Worm (Caenorhabditis elegans) whole organism, L1 larva: ENCODE results near the gene pri-1.
A peak's percentile ranks its signal among the peaks of the same experiment; 100 is the strongest.

Source experiments
- C04F5.9 ChIP-seq: sonication (generic microtip); optimal IDR thresholded peaks from 2 replicates; lab custom pipeline; 2016; ENCODE audit warnings: missing genetic modification characterization, missing compliant biosample characterization
- C16A3.4 ChIP-seq: fragments of 150-350 bp; optimal IDR thresholded peaks from 2 replicates; lab custom pipeline; 2014; ENCODE audit warnings: missing biosample characterization, missing genetic modification characterization
- Y116A8C.19 ChIP-seq: sonication (generic microtip); optimal IDR thresholded peaks from 2 replicates; lab custom pipeline; 2016; ENCODE audit warnings: missing compliant biosample characterization, missing genetic modification characterization, borderline replicate concordance
- aly-2 ChIP-seq: fragments of 150-350 bp; optimal IDR thresholded peaks from 2 replicates; lab custom pipeline; 2014; ENCODE audit warnings: missing biosample characterization, missing genetic modification characterization
- ceh-63 ChIP-seq: fragments of 200-800 bp; sonication (Bioruptor generic); optimal IDR thresholded peaks from 2 replicates; lab custom pipeline; 2018; ENCODE audit warnings: mild to moderate bottlenecking, missing genetic modification characterization, missing compliant biosample characterization
- ceh-8 ChIP-seq: fragments of 200-800 bp; sonication (Bioruptor generic); optimal IDR thresholded peaks from 2 replicates; lab custom pipeline; 2018; ENCODE audit warnings: mild to moderate bottlenecking, missing genetic modification characterization, moderate library complexity, missing compliant biosample characterization
- ceh-82 ChIP-seq, 3 experiments: fragments of 150-350 bp in 1 of 3; sonication (generic microtip) in 2 of 3; optimal IDR thresholded peaks; 2 replicates each; lab custom pipeline; 2014 to 2017; ENCODE audit warnings: missing biosample characterization in 3 of 3, missing genetic modification characterization in 3 of 3
- ceh-88 ChIP-seq: fragments of 200-800 bp; sonication (Bioruptor generic); IDR thresholded peaks from 2 replicates; pipeline ENCODE4 v1.3.6; 2022; ENCODE audit warnings: missing genetic modification characterization, missing compliant biosample characterization
- ceh-90 ChIP-seq: sonication (generic microtip); optimal IDR thresholded peaks from 2 replicates; lab custom pipeline; 2016; ENCODE audit warnings: missing genetic modification characterization, missing compliant biosample characterization
- elt-2 ChIP-seq: sonication (generic microtip); optimal IDR thresholded peaks from 2 replicates; lab custom pipeline; 2016; ENCODE audit warnings: missing genetic modification characterization, mild to moderate bottlenecking, inconsistent platforms, missing compliant biosample characterization, missing genetic modification reagents
- fkh-10 ChIP-seq: sonication (generic microtip); optimal IDR thresholded peaks from 2 replicates; lab custom pipeline; 2017; ENCODE audit warnings: missing biosample characterization, missing genetic modification reagents, missing genetic modification characterization
- fkh-4 ChIP-seq: sonication (generic microtip); optimal IDR thresholded peaks from 2 replicates; lab custom pipeline; 2016; ENCODE audit warnings: missing compliant biosample characterization, missing genetic modification characterization, borderline replicate concordance
- fkh-8 ChIP-seq: sonication (generic microtip); optimal IDR thresholded peaks from 2 replicates; lab custom pipeline; 2016; ENCODE audit warnings: mild to moderate bottlenecking, missing genetic modification characterization, missing compliant biosample characterization
- fos-1 ChIP-seq: fragments of 150-350 bp; optimal IDR thresholded peaks from 2 replicates; lab custom pipeline; 2014; ENCODE audit warnings: missing biosample characterization, missing genetic modification characterization
- hlh-4 ChIP-seq: sonication (generic microtip); optimal IDR thresholded peaks from 2 replicates; lab custom pipeline; 2016; ENCODE audit warnings: mild to moderate bottlenecking, missing genetic modification characterization, missing compliant biosample characterization
- lin-13 ChIP-seq: fragments of 150-350 bp; optimal IDR thresholded peaks from 2 replicates; lab custom pipeline; 2014; ENCODE audit warnings: missing biosample characterization, missing genetic modification reagents, missing genetic modification characterization
- lin-14 ChIP-seq: fragments of 200-800 bp; sonication (Bioruptor generic); optimal IDR thresholded peaks from 2 replicates; lab custom pipeline; 2018; ENCODE audit warnings: mild to moderate bottlenecking, missing genetic modification characterization, moderate library complexity, missing compliant biosample characterization
- lsy-2 ChIP-seq, 2 experiments: fragments of 150-350 bp; optimal IDR thresholded peaks; 2 replicates each; lab custom pipeline; 2014; ENCODE audit warnings: missing biosample characterization in 2 of 2, missing genetic modification characterization in 2 of 2
- mab-9 ChIP-seq: fragments of 200-800 bp; sonication (Bioruptor generic); IDR thresholded peaks from 2 replicates; pipeline ENCODE4 v1.3.6; 2022; ENCODE audit warnings: missing genetic modification reagents, missing genetic modification characterization, missing compliant biosample characterization
- mdl-1 ChIP-seq, 2 experiments: fragments of 150-350 bp; optimal IDR thresholded peaks; 2 replicates each; lab custom pipeline; 2014 to 2017; ENCODE audit warnings: missing biosample characterization in 2 of 2, missing genetic modification characterization in 2 of 2, inconsistent platforms in 1 of 2
- mef-2 ChIP-seq: fragments of 150-350 bp; optimal IDR thresholded peaks from 2 replicates; lab custom pipeline; 2014; ENCODE audit warnings: missing biosample characterization, missing genetic modification characterization
- mep-1 ChIP-seq: fragments of 150-350 bp; optimal IDR thresholded peaks from 2 replicates; lab custom pipeline; 2014; ENCODE audit warnings: missing biosample characterization, missing genetic modification characterization
- nhr-19 ChIP-seq: fragments of 200-800 bp; sonication (Bioruptor generic); conservative IDR thresholded peaks from 2 replicates; pipeline ENCODE4 v1.3.6; 2022; ENCODE audit warnings: missing genetic modification characterization, missing compliant biosample characterization
- nhr-47 ChIP-seq: sonication (generic microtip); optimal IDR thresholded peaks from 2 replicates; lab custom pipeline; 2016; ENCODE audit warnings: mild to moderate bottlenecking, missing genetic modification characterization, moderate library complexity, missing compliant biosample characterization
- nhr-71 ChIP-seq: sonication (generic microtip); optimal IDR thresholded peaks from 2 replicates; lab custom pipeline; 2016; ENCODE audit warnings: mild to moderate bottlenecking, missing genetic modification characterization, moderate library complexity, missing compliant biosample characterization
- nhr-84 ChIP-seq: sonication (generic microtip); optimal IDR thresholded peaks from 2 replicates; lab custom pipeline; 2017; ENCODE audit warnings: missing biosample characterization, missing genetic modification characterization
- nhr-85 ChIP-seq: sonication (generic microtip); peaks from one replicate; lab custom pipeline; 2016; ENCODE audit warnings: missing genetic modification characterization, inconsistent platforms, missing compliant biosample characterization
- pag-3 ChIP-seq: sonication (generic microtip); optimal IDR thresholded peaks from 2 replicates; lab custom pipeline; 2017; ENCODE audit warnings: missing genetic modification characterization, mild to moderate bottlenecking, missing compliant biosample characterization, antibody characterized with exemption, borderline replicate concordance; ENCODE audit not compliant: insufficient read depth
- pax-3 ChIP-seq: fragments of 200-800 bp; sonication (Bioruptor generic); optimal IDR thresholded peaks from 2 replicates; lab custom pipeline; 2018; ENCODE audit warnings: mild to moderate bottlenecking, missing genetic modification characterization, moderate library complexity, missing compliant biosample characterization
- rnt-1 ChIP-seq: sonication (generic microtip); optimal IDR thresholded peaks from 2 replicates; lab custom pipeline; 2016; ENCODE audit warnings: mild to moderate bottlenecking, missing genetic modification characterization, moderate library complexity, missing compliant biosample characterization
- skn-1 ChIP-seq: fragments of 150-350 bp; optimal IDR thresholded peaks from 2 replicates; lab custom pipeline; 2014; ENCODE audit warnings: missing biosample characterization, missing genetic modification characterization
- snu-23 ChIP-seq: sonication (generic microtip); optimal IDR thresholded peaks from 2 replicates; lab custom pipeline; 2016; ENCODE audit warnings: missing genetic modification characterization, missing compliant biosample characterization
- tbx-2 ChIP-seq: sonication (generic microtip); optimal IDR thresholded peaks from 2 replicates; lab custom pipeline; 2016; ENCODE audit warnings: missing genetic modification characterization, missing compliant biosample characterization
- tlp-1 ChIP-seq: fragments of 150-350 bp; optimal IDR thresholded peaks from 2 replicates; lab custom pipeline; 2014; ENCODE audit warnings: missing biosample characterization, missing genetic modification characterization
- unc-130 ChIP-seq: fragments of 150-350 bp; optimal IDR thresholded peaks from 2 replicates; lab custom pipeline; 2017; ENCODE audit warnings: missing biosample characterization, missing genetic modification characterization, inconsistent platforms
- unc-86 ChIP-seq: sonication (generic microtip); optimal IDR thresholded peaks from 2 replicates; lab custom pipeline; 2016; ENCODE audit warnings: missing genetic modification characterization, missing compliant biosample characterization
- xbp-1 ChIP-seq: sonication (generic microtip); optimal IDR thresholded peaks from 2 replicates; lab custom pipeline; 2016; ENCODE audit warnings: missing genetic modification characterization, missing compliant biosample characterization
- zag-1 ChIP-seq: fragments of 150-350 bp; optimal IDR thresholded peaks from 2 replicates; lab custom pipeline; 2014; ENCODE audit warnings: missing biosample characterization, missing genetic modification characterization
- ztf-4 ChIP-seq: fragments of 150-350 bp; optimal IDR thresholded peaks from 2 replicates; lab custom pipeline; 2014; ENCODE audit warnings: missing biosample characterization, missing genetic modification characterization

The pri-1 gene

DNA sequence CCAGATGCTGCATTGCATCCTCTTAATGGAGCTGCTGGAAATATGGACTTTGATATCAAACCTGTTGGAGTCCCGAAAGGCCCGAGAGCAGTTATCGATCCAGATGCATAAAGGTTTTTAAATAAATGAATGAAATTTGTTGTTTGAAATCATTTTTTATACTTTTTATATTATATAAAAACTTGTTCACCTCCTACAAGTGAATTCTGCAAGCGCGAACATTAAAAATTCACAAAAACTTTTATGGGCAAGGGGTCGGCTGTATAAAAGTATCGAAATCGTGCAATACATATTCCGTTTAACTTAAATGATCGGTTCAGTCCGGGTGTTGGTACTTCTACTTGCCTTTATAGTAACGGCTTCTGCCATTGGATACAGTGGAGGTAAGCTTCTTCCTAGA lies 15.9 kb downstream of the pri-1 start, which contains the start of gene F58A4.1:
Gene F58A4.1, plus strand, starts transcription at position 301 of the 400 bp plus-strand sequence.
- TF ChIP-seq ceh-88 (GFP tag; lab: Robert Waterston, UW), result no peak
- no peak for TF ChIP-seq fos-1 (tag; lab: Kevin White, UChicago)
- TF ChIP-seq nhr-84, result no peak
- TF ChIP-seq lin-13 (GFP tag; lab: Kevin White, UChicago), result no peak
- TF ChIP-seq pag-3 (tag; lab: Kevin White, UChicago), result no peak
- no peak for TF ChIP-seq C04F5.9 (tag; lab: Kevin White, UChicago)
- no peak for TF ChIP-seq xbp-1 (tag; lab: Kevin White, UChicago)
- no peak for TF ChIP-seq tlp-1
- TF ChIP-seq mep-1 (tag; lab: Kevin White, UChicago), result no peak
- TF ChIP-seq nhr-19 (GFP tag; lab: Robert Waterston, UW), result no peak

DNA sequence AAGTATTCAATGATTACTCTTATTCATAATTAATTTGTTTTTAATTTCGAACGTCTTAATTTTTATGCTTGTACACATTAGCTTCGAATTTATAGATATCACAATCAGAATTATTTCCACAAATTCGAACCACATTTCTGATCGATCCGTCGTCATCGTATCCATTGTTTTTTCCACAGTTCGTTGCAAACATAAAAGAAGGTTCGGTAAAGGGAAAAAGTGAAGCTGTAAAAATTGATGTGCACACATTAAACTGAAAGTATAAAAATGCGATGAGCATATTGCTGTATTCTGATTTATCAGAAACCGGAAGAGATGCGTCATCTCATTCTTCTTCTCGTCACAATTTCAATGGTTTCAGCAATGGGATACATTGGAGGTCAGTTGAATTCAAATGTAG lies 17.0 kb downstream of the pri-1 start, which contains the start of gene C48B4.12:
Gene C48B4.12, plus strand, starts transcription at position 301 of the 400 bp plus-strand sequence.
- no peak for TF ChIP-seq xbp-1 (tag; lab: Kevin White, UChicago)
- TF ChIP-seq lin-13 (GFP tag; lab: Kevin White, UChicago), result no peak
- TF ChIP-seq ceh-82 (tag; optimal IDR thresholded peaks at IDR 0.05; lab: Kevin White, UChicago), result no peak
- TF ChIP-seq zag-1 (tag; lab: Kevin White, UChicago), result no peak
- no peak for TF ChIP-seq lin-14
- TF ChIP-seq fkh-10, result no peak
- no peak for TF ChIP-seq fkh-4
- no peak for TF ChIP-seq snu-23 (GFP tag; lab: Kevin White, UChicago)
- TF ChIP-seq aly-2 (tag; lab: Kevin White, UChicago), result no peak
- no peak for TF ChIP-seq tbx-2 (tag; lab: Kevin White, UChicago)
- TF ChIP-seq ceh-90 (tag; lab: Kevin White, UChicago), result no peak
- no peak for TF ChIP-seq elt-2 (tag; lab: Kevin White, UChicago)

DNA sequence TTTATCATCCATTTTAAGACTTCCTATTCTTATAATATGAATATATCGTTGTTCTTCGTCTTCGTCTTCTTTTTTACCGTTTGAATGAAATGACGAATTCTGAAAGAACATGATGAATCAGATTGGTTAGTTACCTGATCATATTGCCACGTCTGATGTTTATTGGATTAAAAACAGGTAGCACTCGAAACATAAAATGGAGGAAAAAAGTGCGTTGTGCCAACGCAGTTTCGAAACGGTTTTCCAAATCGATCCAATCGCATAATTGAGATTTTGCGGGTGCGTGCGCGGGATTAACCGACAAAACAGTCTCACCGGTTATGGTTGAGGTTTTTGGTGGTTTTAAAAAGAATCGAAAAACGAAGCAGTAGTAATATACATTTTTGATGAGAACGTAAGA lies 18.5 kb downstream of the pri-1 start, which contains the start of gene rom-2:
Gene rom-2, minus strand, starts transcription at position 101 of the 400 bp plus-strand sequence.
- TF ChIP-seq snu-23 (GFP tag; lab: Kevin White, UChicago) (no peak), mab-9 (GFP tag; lab: Robert Waterston, UW) (no peak), aly-2 (tag; lab: Kevin White, UChicago) (no peak), unc-86 (no peak), rnt-1 (no peak), xbp-1 (tag; lab: Kevin White, UChicago) (no peak), ceh-82 (tag; optimal IDR thresholded peaks at IDR 0.05; lab: Kevin White, UChicago) (no peak), unc-130 (tag; lab: Kevin White, UChicago) (no peak), nhr-47 (no peak), pax-3 (no peak)

DNA sequence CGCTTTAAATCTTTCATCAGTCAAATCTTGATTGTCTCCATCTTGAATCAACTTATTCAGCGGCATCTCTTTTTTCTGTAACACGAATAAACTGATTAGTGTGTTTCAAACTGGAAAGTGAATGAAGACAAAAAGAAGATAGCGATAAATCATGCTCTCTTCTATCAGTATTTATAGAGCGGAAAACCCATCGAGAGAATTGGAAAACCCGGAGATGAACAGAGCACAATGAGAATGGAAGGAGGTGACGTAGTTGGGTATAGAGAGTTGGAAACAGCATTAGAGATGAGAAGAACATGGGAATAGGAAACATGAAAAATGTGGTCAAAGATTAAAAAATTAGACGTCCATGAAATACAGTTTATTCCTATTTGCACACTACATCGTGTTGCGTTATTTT lies 22.0 kb downstream of the pri-1 start, which contains the start of gene acox-1.5:
Gene acox-1.5, minus strand, starts transcription at position 75 of the 400 bp plus-strand sequence.
- peak; percentile 35 for TF ChIP-seq elt-2 (tag; lab: Kevin White, UChicago)
- no peak for TF ChIP-seq ceh-90 (tag; lab: Kevin White, UChicago)

DNA sequence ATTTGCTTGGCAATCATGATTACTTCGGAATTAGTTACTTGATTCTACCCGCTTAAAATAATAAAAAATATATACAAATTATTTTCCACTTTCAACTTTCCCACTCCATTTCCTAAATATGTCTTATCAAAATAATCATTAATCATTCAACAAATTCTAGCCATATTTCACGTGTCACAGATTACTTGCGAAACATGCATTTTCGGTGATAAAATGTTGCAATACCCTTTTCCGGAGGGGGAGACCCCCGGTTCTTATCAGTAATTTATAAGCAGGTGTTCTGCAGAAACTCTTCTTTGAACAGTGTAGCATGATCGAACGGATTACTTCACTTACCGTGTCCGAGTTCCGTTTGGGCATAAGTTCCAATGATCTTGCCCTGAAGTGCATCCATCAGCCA lies 23.9 kb downstream of the pri-1 start:
- TF ChIP-seq C16A3.4 (tag; lab: Kevin White, UChicago), result no peak
- TF ChIP-seq mdl-1 (tag; optimal IDR thresholded peaks at IDR 0.05; lab: Kevin White, UChicago), result peak in 1 of 2 experiments; percentile 2
- TF ChIP-seq fos-1 (tag; lab: Kevin White, UChicago), result no peak
- no peak for TF ChIP-seq mef-2 (tag; lab: Kevin White, UChicago)
- peak; percentile 83 for TF ChIP-seq elt-2 (tag; lab: Kevin White, UChicago)

DNA sequence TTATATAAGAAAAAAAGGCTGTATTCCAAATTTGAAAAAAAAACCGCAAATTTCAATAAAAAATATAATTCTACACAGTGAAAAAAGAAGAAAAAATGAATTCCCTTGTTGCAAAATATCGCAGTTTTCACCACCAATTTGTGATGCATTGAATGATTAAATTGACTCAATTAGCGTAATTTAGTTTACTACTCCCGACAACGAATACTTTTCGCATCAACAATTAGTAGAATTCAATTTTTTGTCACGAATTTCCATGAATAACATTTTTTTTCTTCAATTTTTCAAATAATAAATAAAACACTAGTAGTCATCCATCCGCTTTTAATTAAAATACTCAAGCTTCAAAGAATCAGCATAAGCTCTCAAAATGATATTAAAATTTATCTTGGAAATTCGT lies 28.8 kb downstream of the pri-1 start:
- TF ChIP-seq lin-14, result peak; percentile 72
- TF ChIP-seq C04F5.9 (tag; lab: Kevin White, UChicago), result no peak
- TF ChIP-seq zag-1 (tag; lab: Kevin White, UChicago), result peak; percentile 6
- TF ChIP-seq nhr-71, result peak; percentile 52
- TF ChIP-seq ceh-8 (GFP tag; lab: Kevin White, UChicago), result peak; percentile 94
- TF ChIP-seq ceh-63 (GFP tag; lab: Kevin White, UChicago), result no peak
- no peak for TF ChIP-seq hlh-4 (tag; lab: Kevin White, UChicago)
- TF ChIP-seq skn-1 (tag; lab: Kevin White, UChicago), result no peak
- peak; percentile 5 to 29 for TF ChIP-seq lsy-2 (tag; optimal IDR thresholded peaks at IDR 0.05; lab: Kevin White, UChicago)
- TF ChIP-seq Y116A8C.19, result no peak
- no peak for TF ChIP-seq nhr-85
- TF ChIP-seq ztf-4 (tag; lab: Kevin White, UChicago), result no peak
- TF ChIP-seq nhr-47, result peak; percentile 36
- peak; percentile 38 for TF ChIP-seq fkh-8 (tag; lab: Kevin White, UChicago)
- no peak for TF ChIP-seq fos-1 (tag; lab: Kevin White, UChicago)
